Fruit fly (Drosophila melanogaster) whole organism, pupa: ENCODE results near the gene CG32271.
A peak's percentile ranks its signal among the peaks of the same experiment; 100 is the strongest.

Experiments
- CG8159 ChIP-seq: fragments of 200-800 bp; sonication (Bioruptor generic); optimal IDR thresholded peaks from 3 replicates; lab custom pipeline; 2018; ENCODE audit warnings: missing biosample characterization, mild to moderate bottlenecking, missing genetic modification characterization, moderate library complexity
- EcR ChIP-seq: fragments of 200-800 bp; sonication (Bioruptor generic); optimal IDR thresholded peaks from 3 replicates; lab custom pipeline; 2019; ENCODE audit warnings: missing biosample characterization, missing genetic modification characterization, mild to moderate bottlenecking, moderate library complexity, missing genetic modification reagents

- TF ChIP-seq CG8159 (tag; lab: Kevin White, UChicago) (peak; percentile 6), EcR (GFP tag; lab: Kevin White, UChicago) (peak; percentile 94)
Observed at dm6 chr3L:3242121-3243083, 39.4 kb upstream of the CG32271 start.
